Worm (Caenorhabditis elegans): ENCODE data around the gene lit-1.

lit-1 gene

ce11 chrIII:13763260-13764112, 61.7 kb downstream of the lit-1 start:
- TF ChIP-seq nhr-71 (tag; optimal IDR thresholded peaks at IDR 0.05) (peak; percentile 12), lin-13 (GFP tag; optimal IDR thresholded peaks at IDR 0.05) (no peak), blmp-1 (tag; optimal IDR thresholded peaks at IDR 0.05) (peak; percentile 42), fkh-8 (tag; optimal IDR thresholded peaks at IDR 0.05) (no peak), unc-62 (GFP tag; optimal IDR thresholded peaks at IDR 0.05) (no peak), isw-1 (GFP tag; IDR thresholded peaks at IDR 0.05) (no peak), ztf-4 (tag; optimal IDR thresholded peaks at IDR 0.05) (peak; percentile 46), sup-37 (GFP tag; optimal IDR thresholded peaks at IDR 0.05) (no peak), lin-14 (GFP tag; optimal IDR thresholded peaks at IDR 0.05) (peak; percentile 76), elt-2 (tag; optimal IDR thresholded peaks at IDR 0.05) (peak; percentile 31), Y116A8C.19 (tag; optimal IDR thresholded peaks at IDR 0.05; ENCODE audit: borderline replicate concordance) (no peak), ets-5 (GFP tag; IDR thresholded peaks at IDR 0.05) (no peak), egl-13 (tag; optimal IDR thresholded peaks at IDR 0.05) (no peak), hlh-17 (GFP tag; optimal IDR thresholded peaks at IDR 0.05; ENCODE audit: borderline replicate concordance) (no peak), elt-3 (tag; optimal IDR thresholded peaks at IDR 0.05) (no peak), nhr-19 (GFP tag; conservative IDR thresholded peaks at IDR 0.05) (0 out of 2 replicates have a peak, but pooled peaks have one; percentile 8), unc-98 (GFP tag; IDR thresholded peaks at IDR 0.05) (no peak), jun-1 (tag; optimal IDR thresholded peaks at IDR 0.05) (no peak), mdl-1 (tag; optimal IDR thresholded peaks at IDR 0.05) (peak in 1 of 2 experiments; percentile 53), snu-23 (GFP tag; optimal IDR thresholded peaks at IDR 0.05) (peak; percentile 11), ceh-82 (tag; optimal IDR thresholded peaks at IDR 0.05) (peak in 1 of 3 experiments; percentile 17), grh-1 (GFP tag; IDR thresholded peaks at IDR 0.05) (no peak), lin-39 (tag; optimal IDR thresholded peaks at IDR 0.05) (no peak), nhr-20 (tag; optimal IDR thresholded peaks at IDR 0.05) (no peak), hlh-4 (tag; optimal IDR thresholded peaks at IDR 0.05) (no peak), vab-15 (tag; optimal IDR thresholded peaks at IDR 0.05) (no peak), fkh-4 (tag; optimal IDR thresholded peaks at IDR 0.05; ENCODE audit: borderline replicate concordance) (no peak), mep-1 (tag; optimal IDR thresholded peaks at IDR 0.05) (no peak), nhr-47 (tag; optimal IDR thresholded peaks at IDR 0.05) (peak; percentile 24), unc-86 (tag; optimal IDR thresholded peaks at IDR 0.05) (no peak), nhr-11 (tag; optimal IDR thresholded peaks at IDR 0.05) (no peak), unc-130 (tag; optimal IDR thresholded peaks at IDR 0.05) (peak; percentile 11), tlp-1 (tag; optimal IDR thresholded peaks at IDR 0.05) (no peak), mef-2 (tag; optimal IDR thresholded peaks at IDR 0.05) (no peak), nhr-85 (tag) (peak; percentile 62), efl-3 (GFP tag; optimal IDR thresholded peaks at IDR 0.05) (no peak), nhr-84 (tag; optimal IDR thresholded peaks at IDR 0.05) (no peak), ztf-11 (tag; optimal IDR thresholded peaks at IDR 0.05) (no peak), C34B4.2 (tag; optimal IDR thresholded peaks at IDR 0.05) (no peak), lin-35 (GFP tag; optimal IDR thresholded peaks at IDR 0.05) (peak; percentile 24 to 56), dpl-1 (GFP tag; optimal IDR thresholded peaks at IDR 0.05) (peak in 1 of 3 experiments; percentile 7), ama-1 (optimal IDR thresholded peaks at IDR 0.05) (no peak), efl-1 (optimal IDR thresholded peaks at IDR 0.05) (no peak), efl-1 (GFP tag; optimal IDR thresholded peaks at IDR 0.05 in 1 of 2) (peak in 1 of 2 experiments; percentile 55), swsn-7 (tag; optimal IDR thresholded peaks at IDR 0.05) (no peak), ceh-88 (GFP tag; IDR thresholded peaks at IDR 0.05) (no peak), nhr-12 (tag; optimal IDR thresholded peaks at IDR 0.05) (no peak), nhr-77 (tag; optimal IDR thresholded peaks at IDR 0.05) (no peak)

Data from whole organism, L1 larva.